Worm (Caenorhabditis elegans): ENCODE measurements around the gene srw-54.

ce11 chrV:16610791-16611385, at the start of gene srw-54:
- no peak for TF ChIP-seq lin-15B (tag; optimal IDR thresholded peaks at IDR 0.05)
- TF ChIP-seq vab-7 (GFP tag; IDR thresholded peaks at IDR 0.05), result no peak
- TF ChIP-seq F10B5.3 (tag; optimal IDR thresholded peaks at IDR 0.05), result no peak
- TF ChIP-seq aly-2 (tag; optimal IDR thresholded peaks at IDR 0.05), result no peak
- no peak for TF ChIP-seq F37D6.2 (tag; optimal IDR thresholded peaks at IDR 0.05)
- TF ChIP-seq hlh-30 (tag; optimal IDR thresholded peaks at IDR 0.05; ENCODE audit: insufficient read depth), result no peak
- no peak for TF ChIP-seq daf-16 (GFP tag; optimal IDR thresholded peaks at IDR 0.05)
- peak; percentile 92 for TF ChIP-seq daf-16 (tag; optimal IDR thresholded peaks at IDR 0.05)
- TF ChIP-seq dpl-1 (GFP tag; optimal IDR thresholded peaks at IDR 0.05), result no peak
- TF ChIP-seq ama-1 (optimal IDR thresholded peaks at IDR 0.05), result no peak
- peak; percentile 59 for TF ChIP-seq nhr-28 (tag; optimal IDR thresholded peaks at IDR 0.05)
- TF ChIP-seq daf-8 (GFP tag; IDR thresholded peaks at IDR 0.05), result no peak

Data from whole organism, L4 larva.